Worm (Caenorhabditis elegans) whole organism, midembryonic: ENCODE measurements around the gene slr-2.

ENCODE experiments used
- T22C8.4 ChIP-seq: fragments of 200-800 bp; sonication (Bioruptor generic); IDR thresholded peaks from 2 replicates; pipeline ENCODE4 v1.3.6; 2022; ENCODE audit warnings: missing genetic modification characterization, missing compliant biosample characterization
- cog-1 ChIP-seq: sonication (generic microtip); optimal IDR thresholded peaks from 2 replicates; lab custom pipeline; 2016; ENCODE audit warnings: missing genetic modification characterization, missing compliant biosample characterization
- flt-1 ChIP-seq: fragments of 200-800 bp; sonication (Bioruptor generic); IDR thresholded peaks from 2 replicates; pipeline ENCODE4 v1.3.6; 2022; ENCODE audit warnings: missing genetic modification characterization, missing compliant biosample characterization
- klf-2 ChIP-seq: fragments of 200-800 bp; sonication (Bioruptor generic); conservative IDR thresholded peaks from 2 replicates; pipeline ENCODE4 v1.3.6; 2022; ENCODE audit warnings: missing genetic modification reagents, missing genetic modification characterization, missing compliant biosample characterization
- med-1 ChIP-seq: sonication (generic microtip); optimal IDR thresholded peaks from 2 replicates; lab custom pipeline; 2017; ENCODE audit warnings: missing genetic modification characterization, mild to moderate bottlenecking, missing compliant biosample characterization, antibody characterized with exemption, missing genetic modification reagents; ENCODE audit not compliant: insufficient read depth
- ref-1 ChIP-seq: fragments of 200-800 bp; sonication (Bioruptor generic); conservative IDR thresholded peaks from 2 replicates; pipeline ENCODE4 v1.3.6; 2022; ENCODE audit warnings: missing genetic modification reagents, missing genetic modification characterization, missing compliant biosample characterization
- tab-1 ChIP-seq: fragments of 200-800 bp; sonication (Bioruptor generic); IDR thresholded peaks from 2 replicates; pipeline ENCODE4 v1.3.6; 2022; ENCODE audit warnings: missing genetic modification characterization, missing compliant biosample characterization
- ztf-23 ChIP-seq: fragments of 200-800 bp; sonication (Bioruptor generic); IDR thresholded peaks from 2 replicates; pipeline ENCODE4 v1.3.6; 2022; ENCODE audit warnings: missing genetic modification reagents, missing genetic modification characterization, missing compliant biosample characterization
- ztf-29 ChIP-seq: fragments of 200-800 bp; sonication (Bioruptor generic); IDR thresholded peaks from 2 replicates; pipeline ENCODE4 v1.3.6; 2022; ENCODE audit warnings: missing genetic modification reagents, missing genetic modification characterization, missing compliant biosample characterization

slr-2 gene

ce11 chrV:18144442-18144841, 57.5 kb downstream of the slr-2 start:
- TF ChIP-seq ztf-23 (GFP tag; lab: Robert Waterston, UW) (no peak), ref-1 (no peak)

- no peak for TF ChIP-seq cog-1 (tag; lab: Kevin White, UChicago)
- no peak for TF ChIP-seq klf-2 (GFP tag; lab: Robert Waterston, UW)
- no peak for TF ChIP-seq ztf-23 (GFP tag; lab: Robert Waterston, UW)
- no peak for TF ChIP-seq flt-1 (GFP tag; lab: Robert Waterston, UW)
- TF ChIP-seq tab-1 (GFP tag; lab: Robert Waterston, UW): no peak
- no peak for TF ChIP-seq med-1 (GFP tag; lab: Kevin White, UChicago)
- no peak for TF ChIP-seq ref-1
- TF ChIP-seq ztf-29 (GFP tag; lab: Robert Waterston, UW): no peak
- TF ChIP-seq T22C8.4 (GFP tag; lab: Robert Waterston, UW): no peak
These were observed 59.2 kb downstream of the slr-2 start, which contains the start of gene C14A6.3 for ce11 chrV:18146077-18146476. TSS of gene C14A6.3 (plus strand) at chrV:18146377.
